Fruit fly (Drosophila melanogaster): ENCODE results near the gene CG18417.

Gene CG18417

DNA sequence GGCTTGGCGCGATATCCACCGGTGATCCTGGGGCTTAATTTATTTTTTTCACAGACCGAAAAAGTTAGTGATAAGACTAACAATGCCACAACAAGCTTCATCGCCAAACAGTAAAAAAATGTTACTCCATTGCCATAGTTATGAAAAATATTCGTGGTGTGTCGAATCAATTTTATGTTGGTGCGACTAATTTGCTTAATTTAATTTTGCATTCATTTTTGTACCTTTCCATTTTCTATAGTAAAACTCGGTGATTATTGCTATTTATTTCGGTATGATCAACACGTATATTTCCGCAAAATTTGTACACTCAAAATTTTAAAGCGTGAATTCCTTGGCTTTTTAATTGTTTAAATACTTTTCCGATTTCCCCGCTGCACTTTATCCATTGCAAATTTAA lies 40.8 kb downstream of the CG18417 start, which contains the start of gene sphinx2:
TSS of gene sphinx2 (minus strand) at position 101 of the 400 bp plus-strand sequence.
- TF ChIP-seq cic (GFP tag; optimal IDR thresholded peaks at IDR 0.05) (no peak), cnc (optimal IDR thresholded peaks at IDR 0.05) (no peak), CG14711 (tag; optimal IDR thresholded peaks at IDR 0.05) (no peak), CG1620 (GFP tag; optimal IDR thresholded peaks at IDR 0.05) (no peak), bab1 (GFP tag; optimal IDR thresholded peaks at IDR 0.05) (no peak), CG7101 (tag; optimal IDR thresholded peaks at IDR 0.05) (no peak), Clk (GFP tag; optimal IDR thresholded peaks at IDR 0.05) (no peak), Mnt (GFP tag; optimal IDR thresholded peaks at IDR 0.05) (no peak), CG11617 (GFP tag; optimal IDR thresholded peaks at IDR 0.05) (no peak), tj (GFP tag; optimal IDR thresholded peaks at IDR 0.05) (no peak)

DNA sequence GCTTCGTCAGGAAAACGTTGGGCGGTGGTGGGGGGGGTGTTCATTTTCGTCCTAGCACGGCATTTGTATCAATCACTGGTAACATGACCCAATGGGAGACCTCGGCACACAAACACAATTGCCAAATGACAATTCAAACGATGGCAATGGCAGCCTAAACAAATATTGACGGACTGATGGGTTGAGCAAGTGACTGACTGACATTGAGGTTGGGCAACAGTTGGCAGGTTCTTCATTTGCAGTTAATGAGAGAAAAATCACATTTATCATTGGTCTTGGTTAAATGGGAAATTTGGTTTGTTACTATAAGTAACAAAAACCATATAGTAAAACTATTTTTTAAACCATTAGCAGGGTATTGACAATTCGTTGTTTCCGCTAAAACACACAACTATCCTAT lies 49.2 kb downstream of the CG18417 start:
- no peak for TF ChIP-seq ovo (GFP tag; optimal IDR thresholded peaks at IDR 0.05)
- TF ChIP-seq cnc (optimal IDR thresholded peaks at IDR 0.05) = no peak
- no peak for TF ChIP-seq CG5204 (GFP tag; optimal IDR thresholded peaks at IDR 0.05)
- no peak for TF ChIP-seq CG12768 (GFP tag; optimal IDR thresholded peaks at IDR 0.05)
- TF ChIP-seq Clk (GFP tag; optimal IDR thresholded peaks at IDR 0.05) = no peak

DNA sequence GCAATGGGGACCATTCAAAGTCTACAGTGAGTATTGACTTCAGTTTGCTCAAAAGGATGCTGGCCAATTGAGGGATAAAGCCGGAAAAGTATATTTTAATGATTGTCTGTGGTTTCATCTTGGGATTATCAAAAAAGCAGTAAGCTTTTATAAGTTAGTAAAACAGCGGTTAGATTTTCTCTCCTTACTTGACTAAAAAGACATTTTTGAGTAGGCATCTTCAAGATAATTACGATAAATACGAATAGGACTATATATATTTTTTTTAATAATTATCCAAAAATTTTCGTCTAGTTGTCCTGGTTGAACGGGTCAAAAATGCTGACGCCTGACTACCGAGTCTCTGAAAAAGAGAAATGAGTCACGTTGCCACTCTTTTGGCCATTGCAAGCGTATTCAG lies 50.7 kb downstream of the CG18417 start, which contains the start of gene CG33278:
TSS of gene CG33278 (plus strand) at position 301 of the 400 bp plus-strand sequence.
- TF ChIP-seq CG5204 (GFP tag; optimal IDR thresholded peaks at IDR 0.05) (no peak), toe (GFP tag; optimal IDR thresholded peaks at IDR 0.05) (no peak), Hr96 (GFP tag; optimal IDR thresholded peaks at IDR 0.05) (no peak), cnc (optimal IDR thresholded peaks at IDR 0.05) (no peak), CG12768 (GFP tag; optimal IDR thresholded peaks at IDR 0.05) (no peak), ovo (GFP tag; optimal IDR thresholded peaks at IDR 0.05) (no peak), bab1 (GFP tag; optimal IDR thresholded peaks at IDR 0.05) (no peak), Crg-1 (GFP tag; optimal IDR thresholded peaks at IDR 0.05) (no peak), CG33017 (tag; optimal IDR thresholded peaks at IDR 0.05) (no peak), Clk (GFP tag; optimal IDR thresholded peaks at IDR 0.05) (no peak), CG1620 (GFP tag; optimal IDR thresholded peaks at IDR 0.05) (no peak), cic (GFP tag; optimal IDR thresholded peaks at IDR 0.05) (no peak), kay (GFP tag; ENCODE audit: borderline replicate concordance) (no peak), Mnt (GFP tag; optimal IDR thresholded peaks at IDR 0.05) (no peak), CG11617 (GFP tag; optimal IDR thresholded peaks at IDR 0.05) (no peak), tj (GFP tag; optimal IDR thresholded peaks at IDR 0.05) (no peak)
